Fruit fly (Drosophila melanogaster) whole organism, embryonic: Measurements from ENCODE around the gene Oscillin.

ENCODE experiments used
- Asciz ChIP-seq: fragments of 200-800 bp; sonication (Bioruptor generic); optimal IDR thresholded peaks from 2 replicates; lab custom pipeline; 2017; ENCODE audit warnings: missing biosample characterization, mild to moderate bottlenecking, missing genetic modification characterization, missing genetic modification reagents
- Atf-2 ChIP-seq: fragments of 200-800 bp; sonication (Bioruptor generic); optimal IDR thresholded peaks from 2 replicates; lab custom pipeline; 2016; ENCODE audit warnings: missing biosample characterization, missing genetic modification characterization
- Bgb ChIP-seq: fragments of 200-800 bp; sonication (Bioruptor generic); IDR thresholded peaks from 2 replicates; pipeline ENCODE4 v1.3.6; 2022; ENCODE audit warnings: missing biosample characterization, missing genetic modification characterization; ENCODE audit not compliant: partially characterized antibody
- CG10431 ChIP-seq: fragments of 200-800 bp; sonication (Bioruptor generic); optimal IDR thresholded peaks from 3 replicates; lab custom pipeline; 2018; ENCODE audit warnings: missing biosample characterization, mild to moderate bottlenecking, missing genetic modification characterization
- CG10543 ChIP-seq: fragments of 200-800 bp; sonication (Bioruptor generic); optimal IDR thresholded peaks from 3 replicates; lab custom pipeline; 2017; ENCODE audit warnings: missing biosample characterization, mild to moderate bottlenecking, missing genetic modification characterization, moderate library complexity
- CG10959 ChIP-seq: fragments of 200-800 bp; sonication (Bioruptor generic); IDR thresholded peaks from 2 replicates; pipeline ENCODE4 v1.3.6; 2022; ENCODE audit warnings: missing biosample characterization, missing genetic modification characterization
- CG11504 ChIP-seq: fragments of 200-800 bp; sonication (Bioruptor generic); optimal IDR thresholded peaks from 3 replicates; lab custom pipeline; 2019; ENCODE audit warnings: missing biosample characterization, mild to moderate bottlenecking, missing genetic modification characterization, moderate library complexity
- CG12104 ChIP-seq: fragments of 200-800 bp; sonication (Bioruptor generic); optimal IDR thresholded peaks from 3 replicates; lab custom pipeline; 2016; ENCODE audit warnings: missing biosample characterization, missing genetic modification characterization
- CG12219 ChIP-seq: fragments of 200-800 bp; sonication (Bioruptor generic); optimal IDR thresholded peaks from 3 replicates; lab custom pipeline; 2018; ENCODE audit warnings: missing biosample characterization, mild to moderate bottlenecking, missing genetic modification characterization
- CG12236 ChIP-seq: fragments of 200-800 bp; sonication (Bioruptor generic); optimal IDR thresholded peaks from 2 replicates; lab custom pipeline; 2016; ENCODE audit warnings: missing biosample characterization, missing genetic modification characterization
- CG13296 ChIP-seq: fragments of 200-800 bp; sonication (Bioruptor generic); optimal IDR thresholded peaks from 3 replicates; lab custom pipeline; 2018; ENCODE audit warnings: missing biosample characterization, mild to moderate bottlenecking, missing genetic modification characterization
- CG14441 ChIP-seq: fragments of 200-800 bp; sonication (Bioruptor generic); IDR thresholded peaks from 2 replicates; pipeline ENCODE4 v1.3.6; 2022; ENCODE audit warnings: missing biosample characterization, missing genetic modification characterization
- CG15514 ChIP-seq: fragments of 200-800 bp; sonication (Bioruptor generic); optimal IDR thresholded peaks from 3 replicates; lab custom pipeline; 2017; ENCODE audit warnings: missing biosample characterization, missing genetic modification characterization, mild to moderate bottlenecking, moderate library complexity, missing genetic modification reagents
- CG16863 ChIP-seq: fragments of 200-800 bp; sonication (Bioruptor generic); optimal IDR thresholded peaks from 3 replicates; lab custom pipeline; 2016; ENCODE audit warnings: missing biosample characterization, missing genetic modification characterization
- CG2129 ChIP-seq: fragments of 200-800 bp; sonication (Bioruptor generic); IDR thresholded peaks from 2 replicates; pipeline ENCODE4 v1.3.6; 2022; ENCODE audit warnings: missing biosample characterization, missing genetic modification characterization; ENCODE audit not compliant: partially characterized antibody
- CG33557 ChIP-seq: fragments of 200-800 bp; sonication (Bioruptor generic); optimal IDR thresholded peaks from 2 replicates; lab custom pipeline; 2019; ENCODE audit warnings: missing biosample characterization, mild to moderate bottlenecking, missing genetic modification characterization, moderate library complexity
- CG34422 ChIP-seq: fragments of 200-800 bp; sonication (Bioruptor generic); IDR thresholded peaks from 3 replicates; pipeline ENCODE4 v1.3.6; 2022; ENCODE audit warnings: missing biosample characterization, missing genetic modification characterization
- CG4707 ChIP-seq: fragments of 200-800 bp; sonication (Bioruptor generic); optimal IDR thresholded peaks from 2 replicates; lab custom pipeline; 2018; ENCODE audit warnings: missing biosample characterization, mild to moderate bottlenecking, missing genetic modification characterization, moderate library complexity
- CG5245 ChIP-seq: fragments of 200-800 bp; sonication (Bioruptor generic); optimal IDR thresholded peaks from 3 replicates; lab custom pipeline; 2016; ENCODE audit warnings: missing biosample characterization, missing genetic modification characterization
- CG8388 ChIP-seq: fragments of 200-800 bp; sonication (Bioruptor generic); optimal IDR thresholded peaks from 2 replicates; lab custom pipeline; 2019; ENCODE audit warnings: missing biosample characterization, mild to moderate bottlenecking, missing genetic modification characterization, moderate library complexity
- CG9817 ChIP-seq: fragments of 200-800 bp; sonication (Bioruptor generic); optimal IDR thresholded peaks from 2 replicates; lab custom pipeline; 2018; ENCODE audit warnings: missing biosample characterization, mild to moderate bottlenecking, missing genetic modification characterization, moderate library complexity
- CrebB ChIP-seq: fragments of 200-800 bp; sonication (Bioruptor generic); optimal IDR thresholded peaks from 3 replicates; lab custom pipeline; 2018; ENCODE audit warnings: missing biosample characterization, mild to moderate bottlenecking, missing genetic modification characterization
- Dad ChIP-seq: fragments of 200-800 bp; sonication (Bioruptor generic); optimal IDR thresholded peaks from 3 replicates; lab custom pipeline; 2016; ENCODE audit warnings: missing biosample characterization, missing genetic modification characterization
- Dbx ChIP-seq: fragments of 200-800 bp; sonication (Bioruptor generic); IDR thresholded peaks from 3 replicates; pipeline ENCODE4 v1.3.6; 2022; ENCODE audit warnings: missing biosample characterization, missing genetic modification characterization
- Dek ChIP-seq: fragments of 200-800 bp; sonication (Bioruptor generic); optimal IDR thresholded peaks from 3 replicates; lab custom pipeline; 2019; ENCODE audit warnings: missing biosample characterization, mild to moderate bottlenecking, missing genetic modification characterization, moderate library complexity
- H15 ChIP-seq: fragments of 200-800 bp; sonication (Bioruptor generic); IDR thresholded peaks from 3 replicates; pipeline ENCODE4 v1.3.6; 2022; ENCODE audit warnings: missing biosample characterization, missing genetic modification characterization
- H2.0 ChIP-seq: fragments of 200-800 bp; sonication (Bioruptor generic); IDR thresholded peaks from 2 replicates; pipeline ENCODE4 v1.3.6; 2022; ENCODE audit warnings: missing biosample characterization, missing genetic modification characterization
- Hsf ChIP-seq: fragments of 200-800 bp; sonication (Bioruptor generic); optimal IDR thresholded peaks from 3 replicates; lab custom pipeline; 2016; ENCODE audit warnings: missing biosample characterization, missing genetic modification characterization
- Lpt ChIP-seq: fragments of >200 bp; optimal IDR thresholded peaks from 2 replicates; lab custom pipeline; 2018; ENCODE audit warnings: missing biosample characterization, missing genetic modification characterization
- NC2α ChIP-seq: fragments of 200-800 bp; sonication (Bioruptor generic); optimal IDR thresholded peaks from 2 replicates; lab custom pipeline; 2016; ENCODE audit warnings: missing biosample characterization, missing genetic modification characterization
- Pdp1 ChIP-seq, 2 experiments: fragments of 200-800 bp; sonication (Bioruptor generic); optimal IDR thresholded peaks; 3 replicates each; lab custom pipeline; 2016; ENCODE audit warnings: missing biosample characterization in 2 of 2, missing genetic modification characterization in 2 of 2, mild to moderate bottlenecking in 1 of 2, moderate library complexity in 1 of 2
- Ptx1 ChIP-seq: fragments of 200-800 bp; sonication (Bioruptor generic); IDR thresholded peaks from 2 replicates; pipeline ENCODE4 v1.3.6; 2022; ENCODE audit warnings: missing biosample characterization, missing genetic modification characterization
- Rfx ChIP-seq: fragments of 200-800 bp; sonication (Bioruptor generic); IDR thresholded peaks from 2 replicates; pipeline ENCODE4 v1.3.6; 2022; ENCODE audit warnings: missing biosample characterization, missing genetic modification characterization
- YL-1 ChIP-seq: fragments of 200-800 bp; sonication (Bioruptor generic); optimal IDR thresholded peaks from 3 replicates; lab custom pipeline; 2017; ENCODE audit warnings: missing biosample characterization, mild to moderate bottlenecking, missing genetic modification characterization
- ab ChIP-seq: fragments of 200-800 bp; sonication (Bioruptor generic); optimal IDR thresholded peaks from 2 replicates; lab custom pipeline; 2016; ENCODE audit warnings: missing biosample characterization, missing genetic modification characterization
- ap ChIP-seq: fragments of 200-800 bp; sonication (Bioruptor generic); IDR thresholded peaks from 2 replicates; pipeline ENCODE4 v1.3.6; 2022; ENCODE audit warnings: missing biosample characterization, missing genetic modification characterization
- cas ChIP-seq: fragments of 200-800 bp; sonication (Bioruptor generic); IDR thresholded peaks from 2 replicates; pipeline ENCODE4 v1.3.6; 2022; ENCODE audit warnings: missing biosample characterization, missing genetic modification characterization
- cwo ChIP-seq: fragments of 200-800 bp; sonication (Bioruptor generic); optimal IDR thresholded peaks from 3 replicates; lab custom pipeline; 2017; ENCODE audit warnings: missing biosample characterization, missing genetic modification characterization, mild to moderate bottlenecking, moderate library complexity, missing genetic modification reagents
- fd3F ChIP-seq: fragments of 200-800 bp; sonication (Bioruptor generic); optimal IDR thresholded peaks from 2 replicates; lab custom pipeline; 2018; ENCODE audit warnings: missing biosample characterization, mild to moderate bottlenecking, missing genetic modification characterization, moderate library complexity
- gem ChIP-seq: fragments of 200-800 bp; sonication (Bioruptor generic); optimal IDR thresholded peaks from 2 replicates; lab custom pipeline; 2019; ENCODE audit warnings: missing biosample characterization, mild to moderate bottlenecking, missing genetic modification characterization, moderate library complexity
- gt ChIP-seq: fragments of 200-800 bp; sonication (Bioruptor generic); IDR thresholded peaks from 2 replicates; pipeline ENCODE4 v1.3.6; 2022; ENCODE audit warnings: missing biosample characterization, missing genetic modification characterization
- ham ChIP-seq: fragments of 200-800 bp; sonication (Bioruptor generic); IDR thresholded peaks from 2 replicates; pipeline ENCODE4 v1.3.6; 2022; ENCODE audit warnings: missing biosample characterization, missing genetic modification characterization
- mirr ChIP-seq: fragments of 200-800 bp; sonication (Bioruptor generic); optimal IDR thresholded peaks from 3 replicates; lab custom pipeline; 2018; ENCODE audit warnings: missing biosample characterization, mild to moderate bottlenecking, missing genetic modification characterization
- p53 ChIP-seq: fragments of 200-800 bp; sonication (Bioruptor generic); optimal IDR thresholded peaks from 2 replicates; lab custom pipeline; 2016; ENCODE audit warnings: missing biosample characterization, missing genetic modification characterization
- pum ChIP-seq: fragments of 200-800 bp; sonication (Bioruptor generic); optimal IDR thresholded peaks from 2 replicates; lab custom pipeline; 2016; ENCODE audit warnings: missing biosample characterization, missing genetic modification characterization
- sc ChIP-seq, 3 experiments: fragments of >200 bp in 2 of 3; fragments of 200-800 bp in 1 of 3; sonication (Bioruptor generic) in 1 of 3; optimal IDR thresholded peaks; 2 replicates in 2 of 3; 3 replicates in 1 of 3; lab custom pipeline; 2017; ENCODE audit warnings: mild to moderate bottlenecking in 1 of 3, missing biosample characterization in 1 of 3, missing genetic modification characterization in 1 of 3, missing genetic modification reagents in 1 of 3
- seq ChIP-seq: fragments of 200-800 bp; sonication (Bioruptor generic); IDR thresholded peaks from 2 replicates; pipeline ENCODE4 v1.3.6; 2022; ENCODE audit warnings: missing biosample characterization, missing genetic modification characterization
- tap ChIP-seq: fragments of 200-800 bp; optimal IDR thresholded peaks from 3 replicates; lab custom pipeline; 2019; ENCODE audit warnings: missing biosample characterization, mild to moderate bottlenecking, missing genetic modification characterization, moderate library complexity
- tgo ChIP-seq: fragments of 200-800 bp; sonication (Bioruptor generic); IDR thresholded peaks from 3 replicates; pipeline ENCODE4 v1.3.6; 2022; ENCODE audit warnings: missing biosample characterization, missing genetic modification characterization
- yki ChIP-seq: fragments of >200 bp; optimal IDR thresholded peaks from 3 replicates; lab custom pipeline; 2018
- zen2 ChIP-seq: fragments of 200-800 bp; sonication (Bioruptor generic); IDR thresholded peaks from 3 replicates; pipeline ENCODE4 v1.3.6; 2022; ENCODE audit warnings: missing biosample characterization, missing genetic modification characterization; ENCODE audit not compliant: partially characterized antibody

The Oscillin gene

dm6 chr2L:5532061-5532460 lies 14.8 kb upstream of the Oscillin start, which contains the start of gene Coq6 (continued):
- TF ChIP-seq Dbx (GFP tag; lab: Robert Waterston, UW): no peak
- TF ChIP-seq CG12236 (GFP tag; lab: Kevin White, UChicago): no peak
- TF ChIP-seq pum (GFP tag; lab: Kevin White, UChicago): no peak
- TF ChIP-seq CG14441 (GFP tag; lab: Robert Waterston, UW): no peak
- no peak for TF ChIP-seq Hsf (GFP tag; lab: Kevin White, UChicago)
- peak; percentile 19 for TF ChIP-seq YL-1
- TF ChIP-seq CG10431 (GFP tag; lab: Kevin White, UChicago): no peak
- TF ChIP-seq CG4707 (GFP tag; lab: Kevin White, UChicago): no peak
- TF ChIP-seq CG10543 (GFP tag; lab: Kevin White, UChicago): no peak
- TF ChIP-seq gem (tag; lab: Kevin White, UChicago): no peak
- no peak for TF ChIP-seq tgo (GFP tag; lab: Robert Waterston, UW)
- TF ChIP-seq CG11504: no peak
- no peak for TF ChIP-seq fd3F (GFP tag; lab: Kevin White, UChicago)
- no peak for TF ChIP-seq Atf-2
- TF ChIP-seq yki: no peak
- TF ChIP-seq CG9817: no peak
- TF ChIP-seq Lpt: no peak
- TF ChIP-seq Pdp1 (GFP tag; optimal IDR thresholded peaks at IDR 0.05; lab: Kevin White, UChicago): peak in 1 of 2 experiments; percentile 58
- TF ChIP-seq ab (GFP tag; lab: Kevin White, UChicago): no peak
- TF ChIP-seq Ptx1 (GFP tag; lab: Robert Waterston, UW): 0 out of 2 replicates have a peak, but pooled peaks have one; percentile 16
- TF ChIP-seq CG13296 (GFP tag; lab: Kevin White, UChicago): no peak
- TF ChIP-seq CG12104: no peak
- TF ChIP-seq Dad (GFP tag; lab: Kevin White, UChicago): no peak
- TF ChIP-seq p53 (GFP tag; lab: Kevin White, UChicago): no peak
- no peak for TF ChIP-seq CrebB (tag; lab: Kevin White, UChicago)
- no peak for TF ChIP-seq gt (GFP tag; lab: Robert Waterston, UW)
- TF ChIP-seq CG12219: no peak
- no peak for TF ChIP-seq sc (optimal IDR thresholded peaks at IDR 0.05; lab: Kevin White, UChicago)
- no peak for TF ChIP-seq sc (GFP tag; optimal IDR thresholded peaks at IDR 0.05; lab: Kevin White, UChicago)
- TF ChIP-seq CG15514: peak; percentile 25
- TF ChIP-seq H2.0 (GFP tag; lab: Robert Waterston, UW): no peak
- TF ChIP-seq seq (GFP tag; lab: Robert Waterston, UW): no peak
- TF ChIP-seq CG2129 (GFP tag; lab: Robert Waterston, UW): 0 out of 2 replicates have a peak, but pooled peaks have one; percentile 18
- TF ChIP-seq zen2: peak; percentile 68; the same call in 2 of the 3 replicates
- peak; percentile 47; the same call in 1 of the 2 replicates for TF ChIP-seq Bgb (GFP tag; lab: Robert Waterston, UW)
- TF ChIP-seq H15: no peak
- TF ChIP-seq CG10959 (GFP tag; lab: Robert Waterston, UW): no peak
- no peak for TF ChIP-seq CG33557
- no peak for TF ChIP-seq NC2α (GFP tag; lab: Kevin White, UChicago)
- TF ChIP-seq mirr (GFP tag; lab: Kevin White, UChicago): no peak
- no peak for TF ChIP-seq Dek (tag; lab: Kevin White, UChicago)
- TF ChIP-seq CG16863 (GFP tag; lab: Kevin White, UChicago): no peak
- TF ChIP-seq CG8388 (GFP tag; lab: Kevin White, UChicago): no peak
- TF ChIP-seq cwo (GFP tag; lab: Kevin White, UChicago): no peak
- TF ChIP-seq CG34422: no peak
- no peak for TF ChIP-seq CG5245 (GFP tag; lab: Kevin White, UChicago)
- no peak for TF ChIP-seq tap (tag; lab: Kevin White, UChicago)
- TF ChIP-seq ap (GFP tag; lab: Robert Waterston, UW): no peak
- no peak for TF ChIP-seq cas (GFP tag; lab: Robert Waterston, UW)
- TF ChIP-seq ham: no peak
- peak; percentile 22; the same call in 1 of the 2 replicates for TF ChIP-seq Rfx (GFP tag; lab: Robert Waterston, UW)
- no peak for TF ChIP-seq Asciz (GFP tag; lab: Kevin White, UChicago)
